Worm (Caenorhabditis elegans) whole organism, young adult: ENCODE data around the gene vha-19.

ENCODE experiments used
- B0019.2 ChIP-seq: fragments of 200-800 bp; sonication (Bioruptor generic); conservative IDR thresholded peaks from 2 replicates; pipeline ENCODE4 v1.3.6; 2022; ENCODE audit warnings: missing genetic modification reagents, missing genetic modification characterization, missing compliant biosample characterization
- D2030.7 ChIP-seq: fragments of 200-800 bp; sonication (Bioruptor generic); IDR thresholded peaks from 2 replicates; pipeline ENCODE4 v1.3.6; 2022; ENCODE audit warnings: missing genetic modification reagents, missing genetic modification characterization, missing compliant biosample characterization
- F52B5.7 ChIP-seq: sonication (generic microtip); optimal IDR thresholded peaks from 2 replicates; lab custom pipeline; 2016; ENCODE audit warnings: mild to moderate bottlenecking, missing genetic modification characterization, missing compliant biosample characterization
- F55B11.4 ChIP-seq: sonication (generic microtip); optimal IDR thresholded peaks from 2 replicates; lab custom pipeline; 2016; ENCODE audit warnings: missing compliant biosample characterization, missing genetic modification characterization, borderline replicate concordance; ENCODE audit not compliant: insufficient read depth
- K11D2.4 ChIP-seq: fragments of 200-800 bp; sonication (Bioruptor generic); IDR thresholded peaks from 2 replicates; pipeline ENCODE4 v1.3.6; 2022; ENCODE audit warnings: missing genetic modification reagents, missing genetic modification characterization, missing compliant biosample characterization
- T26A5.8 ChIP-seq: sonication (generic microtip); optimal IDR thresholded peaks from 2 replicates; lab custom pipeline; 2016; ENCODE audit warnings: missing genetic modification characterization, missing compliant biosample characterization
- Y53F4B.3 ChIP-seq: fragments of 200-800 bp; sonication (Bioruptor generic); IDR thresholded peaks from 2 replicates; pipeline ENCODE4 v1.3.6; 2022; ENCODE audit warnings: missing genetic modification reagents, missing genetic modification characterization, missing compliant biosample characterization
- Y79H2A.3 ChIP-seq: fragments of 200-800 bp; sonication (Bioruptor generic); conservative IDR thresholded peaks from 2 replicates; pipeline ENCODE4 v1.3.6; 2022; ENCODE audit warnings: missing genetic modification reagents, missing genetic modification characterization, missing compliant biosample characterization
- ZK185.1 ChIP-seq: sonication (generic microtip); optimal IDR thresholded peaks from 2 replicates; lab custom pipeline; 2016; ENCODE audit warnings: mild to moderate bottlenecking, missing genetic modification characterization, missing compliant biosample characterization; ENCODE audit not compliant: poor library complexity, severe bottlenecking
- ama-1 ChIP-seq, 3 experiments: fragments of 150-350 bp in 1 of 3; sonication (generic microtip) in 2 of 3; optimal IDR thresholded peaks; 2 replicates each; lab custom pipeline; 2014 to 2018; ENCODE audit warnings: missing biosample characterization in 2 of 3, missing genetic modification characterization in 2 of 3, missing genetic modification reagents in 2 of 3
- aptf-2 ChIP-seq: fragments of 200-800 bp; sonication (Bioruptor generic); conservative IDR thresholded peaks from 2 replicates; pipeline ENCODE4 v1.3.6; 2022; ENCODE audit warnings: missing genetic modification reagents, missing genetic modification characterization, missing compliant biosample characterization
- athp-1 ChIP-seq: sonication (generic microtip); optimal IDR thresholded peaks from 2 replicates; lab custom pipeline; 2017; ENCODE audit warnings: mild to moderate bottlenecking, missing genetic modification characterization, missing compliant biosample characterization
- attf-5 ChIP-seq: fragments of 200-800 bp; sonication (Bioruptor generic); optimal IDR thresholded peaks from 2 replicates; lab custom pipeline; 2018; ENCODE audit warnings: mild to moderate bottlenecking, missing genetic modification characterization, missing compliant biosample characterization
- attf-6 ChIP-seq: fragments of 200-800 bp; sonication (Bioruptor generic); IDR thresholded peaks from 2 replicates; pipeline ENCODE4 v1.3.6; 2022; ENCODE audit warnings: missing genetic modification reagents, missing genetic modification characterization, missing compliant biosample characterization
- bed-2 ChIP-seq: fragments of 200-800 bp; sonication (Bioruptor generic); IDR thresholded peaks from 2 replicates; pipeline ENCODE4 v1.3.6; 2022; ENCODE audit warnings: missing genetic modification reagents, missing genetic modification characterization, missing compliant biosample characterization
- cebp-1 ChIP-seq, 2 experiments: fragments of 200-800 bp in 1 of 2; sonication (Bioruptor generic) in 1 of 2; sonication (generic microtip) in 1 of 2; IDR thresholded peaks in 1 of 2; optimal IDR thresholded peaks in 1 of 2; 2 replicates each; pipeline versions ENCODE4 v1.3.6 to Lab custom; 2017 to 2022; ENCODE audit warnings: missing compliant biosample characterization in 2 of 2, missing genetic modification characterization in 2 of 2, mild to moderate bottlenecking in 1 of 2, missing genetic modification reagents in 1 of 2, moderate library complexity in 1 of 2
- ceh-40 ChIP-seq: fragments of 200-800 bp; sonication (Bioruptor generic); IDR thresholded peaks from 2 replicates; pipeline ENCODE4 v1.3.6; 2022; ENCODE audit warnings: missing genetic modification characterization, missing compliant biosample characterization
- ceh-79 ChIP-seq: sonication (generic microtip); optimal IDR thresholded peaks from 2 replicates; lab custom pipeline; 2017; ENCODE audit warnings: mild to moderate bottlenecking, missing genetic modification characterization, missing compliant biosample characterization
- die-1 ChIP-seq: sonication (generic microtip); optimal IDR thresholded peaks from 2 replicates; lab custom pipeline; 2016; ENCODE audit warnings: missing genotype, mild to moderate bottlenecking, missing genetic modification characterization, missing compliant biosample characterization
- dox-1 ChIP-seq: fragments of 200-800 bp; sonication (Bioruptor generic); IDR thresholded peaks from 2 replicates; pipeline ENCODE4 v1.3.6; 2022; ENCODE audit warnings: missing genetic modification reagents, missing genetic modification characterization, missing compliant biosample characterization
- egl-18 ChIP-seq: fragments of 200-800 bp; sonication (Bioruptor generic); IDR thresholded peaks from 2 replicates; pipeline ENCODE4 v1.3.6; 2022; ENCODE audit warnings: missing genetic modification reagents, missing genetic modification characterization, missing compliant biosample characterization
- egrh-3 ChIP-seq: fragments of 200-800 bp; sonication (Bioruptor generic); IDR thresholded peaks from 2 replicates; pipeline ENCODE4 v1.3.6; 2022; ENCODE audit warnings: missing genetic modification reagents, missing genetic modification characterization, missing compliant biosample characterization
- hlh-12 ChIP-seq: sonication (generic microtip); optimal IDR thresholded peaks from 2 replicates; lab custom pipeline; 2016; ENCODE audit warnings: missing genetic modification characterization, missing compliant biosample characterization
- hlh-26 ChIP-seq: fragments of 200-800 bp; sonication (Bioruptor generic); conservative IDR thresholded peaks from 2 replicates; pipeline ENCODE4 v1.3.6; 2022; ENCODE audit warnings: missing genetic modification reagents, missing genetic modification characterization, missing compliant biosample characterization
- hmg-1.2 ChIP-seq: fragments of 200-800 bp; sonication (Bioruptor generic); IDR thresholded peaks from 2 replicates; pipeline ENCODE4 v1.3.6; 2022; ENCODE audit warnings: missing genetic modification reagents, missing genetic modification characterization, missing compliant biosample characterization
- hmg-20 ChIP-seq: fragments of 200-800 bp; sonication (Bioruptor generic); IDR thresholded peaks from 2 replicates; pipeline ENCODE4 v1.3.6; 2022; ENCODE audit warnings: missing genetic modification reagents, missing genetic modification characterization, missing compliant biosample characterization
- hrde-1 ChIP-seq: sonication (generic microtip); optimal IDR thresholded peaks from 2 replicates; lab custom pipeline; 2016; ENCODE audit warnings: missing genetic modification characterization, mild to moderate bottlenecking, missing compliant biosample characterization, moderate library complexity, missing genotype, missing genetic modification reagents, borderline replicate concordance
- hsf-1 ChIP-seq: fragments of 200-800 bp; sonication (Bioruptor generic); IDR thresholded peaks from 2 replicates; pipeline ENCODE4 v1.3.6; 2022; ENCODE audit warnings: missing genetic modification reagents, missing genetic modification characterization, missing compliant biosample characterization
- let-607 ChIP-seq, 2 experiments: fragments of 200-800 bp in 1 of 2; sonication (Bioruptor generic) in 1 of 2; sonication (generic microtip) in 1 of 2; optimal IDR thresholded peaks; 2 replicates each; lab custom pipeline; 2016 to 2018; ENCODE audit warnings: mild to moderate bottlenecking in 2 of 2, missing compliant biosample characterization in 2 of 2, missing genetic modification characterization in 2 of 2, moderate library complexity in 2 of 2, missing genotype in 1 of 2
- lin-35 ChIP-seq, 3 experiments: fragments of 150-350 bp in 2 of 3; sonication (generic microtip) in 1 of 3; optimal IDR thresholded peaks; 2 replicates each; lab custom pipeline; 2014 to 2018; ENCODE audit warnings: missing biosample characterization in 3 of 3, missing genetic modification characterization in 3 of 3, missing genetic modification reagents in 3 of 3
- lsy-27 ChIP-seq: sonication (generic microtip); optimal IDR thresholded peaks from 2 replicates; lab custom pipeline; 2017; ENCODE audit warnings: missing genetic modification characterization, mild to moderate bottlenecking, missing compliant biosample characterization, antibody characterized with exemption, missing genotype, borderline replicate concordance; ENCODE audit not compliant: insufficient read depth
- madf-3 ChIP-seq: fragments of 200-800 bp; sonication (Bioruptor generic); IDR thresholded peaks from 2 replicates; pipeline ENCODE4 v1.3.6; 2022; ENCODE audit warnings: missing genetic modification reagents, missing genetic modification characterization, missing compliant biosample characterization
- mxl-1 ChIP-seq: sonication (generic microtip); optimal IDR thresholded peaks from 2 replicates; lab custom pipeline; 2016; ENCODE audit warnings: missing genetic modification characterization, missing compliant biosample characterization
- nfya-1 ChIP-seq: sonication (generic microtip); optimal IDR thresholded peaks from 2 replicates; lab custom pipeline; 2017; ENCODE audit warnings: antibody characterized with exemption, missing compliant biosample characterization, missing genetic modification characterization, borderline replicate concordance; ENCODE audit not compliant: insufficient read depth
- nfyb-1 ChIP-seq: fragments of 200-800 bp; sonication (Bioruptor generic); IDR thresholded peaks from 2 replicates; pipeline ENCODE4 v1.3.6; 2022; ENCODE audit warnings: missing genetic modification reagents, missing genetic modification characterization, missing compliant biosample characterization
- pbrm-1 ChIP-seq: fragments of 200-800 bp; sonication (Bioruptor generic); IDR thresholded peaks from 2 replicates; pipeline ENCODE4 v1.3.6; 2022; ENCODE audit warnings: missing genetic modification reagents, missing genetic modification characterization, missing compliant biosample characterization
- zfh-2 ChIP-seq: fragments of 200-800 bp; sonication (Bioruptor generic); conservative IDR thresholded peaks from 2 replicates; pipeline ENCODE4 v1.3.6; 2022; ENCODE audit warnings: missing genetic modification reagents, missing genetic modification characterization, missing compliant biosample characterization
- zim-3 ChIP-seq: sonication (generic microtip); optimal IDR thresholded peaks from 2 replicates; lab custom pipeline; 2017; ENCODE audit warnings: mild to moderate bottlenecking, missing genetic modification characterization, moderate library complexity, missing compliant biosample characterization
- ztf-18 ChIP-seq: sonication (generic microtip); optimal IDR thresholded peaks from 2 replicates; lab custom pipeline; 2016; ENCODE audit warnings: missing genotype, mild to moderate bottlenecking, missing genetic modification characterization, missing compliant biosample characterization

Gene vha-19

ce11 chrIV:3345484-3345883 is 23.5 kb upstream of the vha-19 start:
- TF ChIP-seq dox-1 (GFP tag; lab: Robert Waterston, UW) (peak; percentile 7; the same call in 1 of the 2 replicates), bed-2 (GFP tag; lab: Robert Waterston, UW) (no peak), zfh-2 (GFP tag; lab: Robert Waterston, UW) (peak; percentile 31; the same call in 1 of the 2 replicates), ztf-18 (no peak), F55B11.4 (no peak), ZK185.1 (tag; lab: Kevin White, UChicago) (no peak)
- TF ChIP-seq, all 124 proteins: peak for 2

- TF ChIP-seq egrh-3 (GFP tag; lab: Robert Waterston, UW) (peak; percentile 74; the same call in 1 of the 2 replicates), cebp-1 (GFP tag; IDR thresholded peaks at IDR 0.05; lab: Robert Waterston, UW) (no peak), cebp-1 (tag; optimal IDR thresholded peaks at IDR 0.05; lab: Kevin White, UChicago) (no peak), zfh-2 (GFP tag; lab: Robert Waterston, UW) (peak; percentile 69; the same call in 1 of the 2 replicates)
- TF ChIP-seq, all 124 proteins: peak for 2
Observed at ce11 chrIV:3348334-3348733, 20.7 kb upstream of the vha-19 start.

ce11 chrIV:3349977-3350580 is 18.9 kb upstream of the vha-19 start, which contains the start of gene elks-1:
TSS of gene elks-1 (minus strand) at chrIV:3350027.
- TF ChIP-seq hmg-1.2 (GFP tag; lab: Robert Waterston, UW) (peak; percentile 49; the same call in 1 of the 2 replicates), D2030.7 (GFP tag; lab: Robert Waterston, UW) (no peak)

ce11 chrIV:3352019-3352418 is 17.0 kb upstream of the vha-19 start:
- TF ChIP-seq lin-35 (GFP tag; optimal IDR thresholded peaks at IDR 0.05; lab: Kevin White, UChicago) (no peak), F52B5.7 (tag; lab: Kevin White, UChicago) (no peak), nfyb-1 (GFP tag; lab: Robert Waterston, UW) (no peak), hsf-1 (GFP tag; lab: Robert Waterston, UW) (no peak), madf-3 (GFP tag; lab: Robert Waterston, UW) (no peak), nfya-1 (tag; lab: Kevin White, UChicago) (no peak), zim-3 (tag; lab: Kevin White, UChicago) (no peak), let-607 (tag; optimal IDR thresholded peaks at IDR 0.05; lab: Kevin White, UChicago) (no peak), athp-1 (no peak), hlh-26 (no peak), ama-1 (optimal IDR thresholded peaks at IDR 0.05; lab: Kevin White, UChicago) (no peak), ama-1 (GFP tag; optimal IDR thresholded peaks at IDR 0.05; lab: Kevin White, UChicago) (no peak), aptf-2 (GFP tag; lab: Robert Waterston, UW) (no peak), T26A5.8 (tag; lab: Kevin White, UChicago) (no peak), ceh-79 (no peak), attf-6 (GFP tag; lab: Robert Waterston, UW) (no peak)

ce11 chrIV:3354757-3355156 is 14.2 kb upstream of the vha-19 start, which contains the start of gene F42A6.1:
TSS of gene F42A6.1 (plus strand) at chrIV:3355057.
- no peak for TF ChIP-seq Y53F4B.3 (GFP tag; lab: Robert Waterston, UW)
- TF ChIP-seq hrde-1 (tag; lab: Kevin White, UChicago): no peak
- no peak for TF ChIP-seq hlh-12 (tag; lab: Kevin White, UChicago)
- TF ChIP-seq B0019.2 (GFP tag; lab: Robert Waterston, UW): no peak
- no peak for TF ChIP-seq egl-18 (GFP tag; lab: Robert Waterston, UW)
- no peak for TF ChIP-seq Y79H2A.3
- TF ChIP-seq mxl-1 (tag; lab: Kevin White, UChicago): no peak
- no peak for TF ChIP-seq ceh-40 (GFP tag; lab: Robert Waterston, UW)
- no peak for TF ChIP-seq K11D2.4
- TF ChIP-seq hmg-20 (GFP tag; lab: Robert Waterston, UW): no peak
- TF ChIP-seq hsf-1 (GFP tag; lab: Robert Waterston, UW): no peak
- no peak for TF ChIP-seq lsy-27 (tag; lab: Kevin White, UChicago)
- TF ChIP-seq pbrm-1: no peak
- no peak for TF ChIP-seq ztf-18
- TF ChIP-seq attf-5 (GFP tag; lab: Kevin White, UChicago): no peak
- no peak for TF ChIP-seq die-1
